Fruit fly (Drosophila melanogaster): Measurements from ENCODE around the gene retinin.
A peak's percentile ranks its signal among the peaks of the same experiment; 100 is the strongest.

The retinin gene

DNA sequence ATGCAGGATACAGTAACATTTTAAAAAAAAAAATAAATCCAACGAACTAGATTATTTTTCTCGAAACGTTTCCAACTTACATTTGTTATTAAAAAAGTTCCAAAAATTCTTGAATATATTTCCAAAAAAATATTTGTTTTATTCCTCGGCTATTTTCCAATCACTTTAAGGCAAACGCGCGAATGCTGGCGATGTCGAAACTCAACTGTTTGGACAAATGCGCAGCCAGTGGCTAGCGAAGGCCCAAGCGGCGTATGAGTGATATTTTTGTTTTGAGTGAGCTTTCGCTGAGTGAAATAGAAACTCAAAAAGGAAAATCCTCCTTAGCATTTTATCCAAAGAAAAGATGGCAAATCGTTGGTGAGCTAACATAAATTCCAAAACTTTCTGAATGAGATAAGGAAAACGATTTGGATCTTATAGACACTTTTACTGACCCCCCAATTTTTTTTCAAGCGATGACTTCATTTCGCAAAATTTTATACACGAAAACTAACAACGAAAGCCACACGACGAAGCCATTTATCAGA is 27.6 kb downstream of the retinin start, which contains the start of gene ringer:
Gene ringer (minus strand): TSS at position 210 of the 530 bp plus-strand sequence.
- TF ChIP-seq h (GFP tag; optimal IDR thresholded peaks at IDR 0.05) (no peak), ey (GFP tag; optimal IDR thresholded peaks at IDR 0.05) (no peak), Abd-B (GFP tag; optimal IDR thresholded peaks at IDR 0.05) (no peak), woc (GFP tag; optimal IDR thresholded peaks at IDR 0.05) (no peak), rgr (GFP tag; optimal IDR thresholded peaks at IDR 0.05) (no peak), fru (GFP tag; optimal IDR thresholded peaks at IDR 0.05) (no peak), jim (GFP tag; optimal IDR thresholded peaks at IDR 0.05) (no peak), CG9705 (GFP tag; optimal IDR thresholded peaks at IDR 0.05) (no peak), foxo (GFP tag; optimal IDR thresholded peaks at IDR 0.05) (no peak), OdsH (GFP tag; optimal IDR thresholded peaks at IDR 0.05) (no peak), sv (GFP tag; optimal IDR thresholded peaks at IDR 0.05) (no peak), Sp1 (GFP tag; optimal IDR thresholded peaks at IDR 0.05) (no peak), Mio (GFP tag; optimal IDR thresholded peaks at IDR 0.05) (no peak), usp (GFP tag; optimal IDR thresholded peaks at IDR 0.05) (no peak), CrebA (GFP tag; optimal IDR thresholded peaks at IDR 0.05; ENCODE audit: borderline replicate concordance) (no peak), brk (GFP tag; optimal IDR thresholded peaks at IDR 0.05) (no peak), Dif (GFP tag; optimal IDR thresholded peaks at IDR 0.05; ENCODE audit: partially characterized antibody) (no peak), Rel (GFP tag; optimal IDR thresholded peaks at IDR 0.05) (no peak), Rel (tag; optimal IDR thresholded peaks at IDR 0.05) (no peak), Myc (optimal IDR thresholded peaks at IDR 0.05) (no peak), pan (optimal IDR thresholded peaks at IDR 0.05) (no peak)

DNA sequence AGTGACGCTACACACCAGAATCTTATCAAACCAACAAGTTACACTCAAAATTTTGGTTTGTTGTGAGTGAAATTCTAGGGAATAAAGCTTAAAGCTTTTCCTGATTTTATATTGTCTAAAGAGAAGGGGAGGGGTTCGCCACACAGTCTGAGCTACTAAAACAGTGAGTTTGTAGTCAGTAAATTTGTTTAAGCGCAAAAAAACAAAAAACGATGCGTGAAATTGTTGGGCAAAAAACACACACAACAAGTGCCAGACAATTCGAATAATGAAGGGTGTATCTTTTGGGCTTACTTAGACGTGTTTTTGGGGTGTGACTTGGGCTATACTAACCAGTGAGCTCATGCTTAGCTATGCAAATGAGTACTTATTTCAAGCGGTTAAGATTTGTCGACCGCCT is 28.1 kb downstream of the retinin start:
- TF ChIP-seq dsf (GFP tag; optimal IDR thresholded peaks at IDR 0.05; ENCODE audit: borderline replicate concordance) = no peak
- no peak for TF ChIP-seq N (GFP tag; optimal IDR thresholded peaks at IDR 0.05)
- TF ChIP-seq Hr83 (GFP tag; optimal IDR thresholded peaks at IDR 0.05; ENCODE audit: poor library complexity, severe bottlenecking) = peak; percentile 1
- no peak for TF ChIP-seq Dif (GFP tag; optimal IDR thresholded peaks at IDR 0.05; ENCODE audit: partially characterized antibody)
- no peak for TF ChIP-seq psq (GFP tag; optimal IDR thresholded peaks at IDR 0.05)
- TF ChIP-seq CG9705 (GFP tag; optimal IDR thresholded peaks at IDR 0.05) = no peak
- TF ChIP-seq Sp1 (GFP tag; optimal IDR thresholded peaks at IDR 0.05) = no peak
- no peak for TF ChIP-seq br (GFP tag; optimal IDR thresholded peaks at IDR 0.05)
- no peak for TF ChIP-seq ey (GFP tag; optimal IDR thresholded peaks at IDR 0.05)
- TF ChIP-seq Rel (GFP tag; optimal IDR thresholded peaks at IDR 0.05) = no peak
- TF ChIP-seq Rel (tag; optimal IDR thresholded peaks at IDR 0.05) = no peak
- no peak for TF ChIP-seq fru (GFP tag; optimal IDR thresholded peaks at IDR 0.05)
- no peak for TF ChIP-seq Abd-B (GFP tag; optimal IDR thresholded peaks at IDR 0.05)
- no peak for TF ChIP-seq pan (optimal IDR thresholded peaks at IDR 0.05)
- TF ChIP-seq tai (GFP tag; optimal IDR thresholded peaks at IDR 0.05) = no peak
- TF ChIP-seq CrebA (GFP tag; optimal IDR thresholded peaks at IDR 0.05; ENCODE audit: borderline replicate concordance) = no peak
- peak; percentile 1 for TF ChIP-seq brk (GFP tag; optimal IDR thresholded peaks at IDR 0.05)
- no peak for TF ChIP-seq sage (GFP tag; optimal IDR thresholded peaks at IDR 0.05)
- no peak for TF ChIP-seq foxo (GFP tag; optimal IDR thresholded peaks at IDR 0.05)
- no peak for TF ChIP-seq HLH106 (tag; optimal IDR thresholded peaks at IDR 0.05)
- no peak for TF ChIP-seq OdsH (GFP tag; optimal IDR thresholded peaks at IDR 0.05)
- TF ChIP-seq rgr (GFP tag; optimal IDR thresholded peaks at IDR 0.05) = peak; percentile 16
- no peak for TF ChIP-seq Hnf4 (GFP tag; optimal IDR thresholded peaks at IDR 0.05)
- TF ChIP-seq lola (GFP tag; optimal IDR thresholded peaks at IDR 0.05) = no peak
- no peak for TF ChIP-seq Mio (GFP tag; optimal IDR thresholded peaks at IDR 0.05)
- no peak for TF ChIP-seq Jra (GFP tag; optimal IDR thresholded peaks at IDR 0.05)

DNA sequence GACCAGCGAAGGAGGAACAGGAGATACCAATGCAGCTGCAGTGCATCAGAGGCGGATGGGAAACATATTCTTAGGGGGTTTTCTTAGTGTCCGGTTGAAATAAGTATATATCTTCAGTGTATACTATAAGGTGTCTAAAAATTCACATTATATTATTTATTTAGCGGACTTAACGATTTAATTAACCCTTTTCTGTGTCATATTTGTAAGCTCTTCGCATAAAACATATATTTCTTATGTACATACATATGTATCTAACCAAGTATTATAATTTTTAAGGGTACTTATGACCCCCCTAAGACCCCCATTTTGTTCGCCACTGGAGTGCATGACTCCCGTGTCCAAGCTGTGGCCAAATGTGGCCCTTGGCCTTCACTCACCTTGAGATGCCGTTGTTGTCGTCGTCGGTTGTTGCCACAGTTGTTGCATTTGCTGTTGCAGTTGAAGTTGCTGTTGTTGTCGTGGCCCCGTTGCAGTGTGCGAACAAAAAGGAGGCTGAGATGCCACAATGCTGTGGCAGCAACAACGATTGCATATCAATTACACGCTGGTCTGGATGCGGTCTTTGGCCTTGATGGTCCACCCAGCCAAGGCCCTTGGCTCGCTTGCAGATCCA is 29.6 kb downstream of the retinin start:
- no peak for TF ChIP-seq Hr83 (GFP tag; optimal IDR thresholded peaks at IDR 0.05; ENCODE audit: poor library complexity, severe bottlenecking)
- peak in 1 of 2 experiments; percentile 61 for TF ChIP-seq foxo (GFP tag; optimal IDR thresholded peaks at IDR 0.05)
- no peak for TF ChIP-seq dl (GFP tag; optimal IDR thresholded peaks at IDR 0.05; ENCODE audit: insufficient read depth in 1 of 2, partially characterized antibody in 2 of 2)
- TF ChIP-seq brk (GFP tag; optimal IDR thresholded peaks at IDR 0.05) = no peak
- no peak for TF ChIP-seq tai (GFP tag; optimal IDR thresholded peaks at IDR 0.05)
- no peak for TF ChIP-seq Jra (GFP tag; optimal IDR thresholded peaks at IDR 0.05)
- peak; percentile 35 for TF ChIP-seq woc (GFP tag; optimal IDR thresholded peaks at IDR 0.05)
- TF ChIP-seq Vsx2 (GFP tag; optimal IDR thresholded peaks at IDR 0.05; ENCODE audit: partially characterized antibody) = no peak
- peak; percentile 56 for TF ChIP-seq rgr (GFP tag; optimal IDR thresholded peaks at IDR 0.05)
- no peak for TF ChIP-seq Rel (GFP tag; optimal IDR thresholded peaks at IDR 0.05)
- TF ChIP-seq Rel (tag; optimal IDR thresholded peaks at IDR 0.05) = no peak
- no peak for TF ChIP-seq sv (GFP tag; optimal IDR thresholded peaks at IDR 0.05)
- TF ChIP-seq Mio (GFP tag; optimal IDR thresholded peaks at IDR 0.05) = no peak
- peak; percentile 69 for TF ChIP-seq h (GFP tag; optimal IDR thresholded peaks at IDR 0.05)
- TF ChIP-seq fru (GFP tag; optimal IDR thresholded peaks at IDR 0.05) = peak; percentile 73
- peak; percentile 51 for TF ChIP-seq br (GFP tag; optimal IDR thresholded peaks at IDR 0.05)
- TF ChIP-seq OdsH (GFP tag; optimal IDR thresholded peaks at IDR 0.05) = peak; percentile 59
- no peak for TF ChIP-seq Abd-B (GFP tag; optimal IDR thresholded peaks at IDR 0.05)
- no peak for TF ChIP-seq Dfd (GFP tag; optimal IDR thresholded peaks at IDR 0.05)
- TF ChIP-seq HLH106 (tag; optimal IDR thresholded peaks at IDR 0.05) = peak; percentile 74
- no peak for TF ChIP-seq lola (GFP tag; optimal IDR thresholded peaks at IDR 0.05)
- peak; percentile 78 for TF ChIP-seq Sp1 (GFP tag; optimal IDR thresholded peaks at IDR 0.05)
- no peak for TF ChIP-seq jim (GFP tag; optimal IDR thresholded peaks at IDR 0.05)
- TF ChIP-seq Dif (GFP tag; optimal IDR thresholded peaks at IDR 0.05; ENCODE audit: partially characterized antibody) = no peak
- peak; percentile 57 for TF ChIP-seq ey (GFP tag; optimal IDR thresholded peaks at IDR 0.05)
- TF ChIP-seq CrebA (GFP tag; optimal IDR thresholded peaks at IDR 0.05; ENCODE audit: borderline replicate concordance) = no peak
- TF ChIP-seq CG9705 (GFP tag; optimal IDR thresholded peaks at IDR 0.05) = peak; percentile 15
- TF ChIP-seq dmrt93B (GFP tag; optimal IDR thresholded peaks at IDR 0.05) = peak; percentile 25
- peak; percentile 53 for TF ChIP-seq psq (GFP tag; optimal IDR thresholded peaks at IDR 0.05)
- no peak for TF ChIP-seq Myc (optimal IDR thresholded peaks at IDR 0.05)
- no peak for TF ChIP-seq GATAd (GFP tag; optimal IDR thresholded peaks at IDR 0.05)
- TF ChIP-seq CG32264 (GFP tag; optimal IDR thresholded peaks at IDR 0.05) = no peak
- TF ChIP-seq N (GFP tag; optimal IDR thresholded peaks at IDR 0.05) = no peak
